Fruit fly (Drosophila melanogaster) whole organism, wandering third instar larva: ENCODE measurements around the gene CG42526.

Experiments
- Abd-B ChIP-seq: fragments of >200 bp; optimal IDR thresholded peaks from 2 replicates; lab custom pipeline; 2017; ENCODE audit warnings: missing biosample characterization, missing genetic modification characterization
- CG32264 ChIP-seq: fragments of 200-800 bp; sonication (Bioruptor generic); optimal IDR thresholded peaks from 2 replicates; lab custom pipeline; 2016; ENCODE audit warnings: missing biosample characterization, missing genetic modification characterization
- CG9705 ChIP-seq: fragments of 200-800 bp; sonication (Bioruptor generic); optimal IDR thresholded peaks from 2 replicates; lab custom pipeline; 2018; ENCODE audit warnings: missing biosample characterization, mild to moderate bottlenecking, missing genetic modification characterization
- CrebA ChIP-seq: fragments of 200-800 bp; sonication (Bioruptor generic); optimal IDR thresholded peaks from 2 replicates; lab custom pipeline; 2016; ENCODE audit warnings: missing biosample characterization, mild to moderate bottlenecking, missing genetic modification characterization, borderline replicate concordance
- Dfd ChIP-seq: fragments of >200 bp; optimal IDR thresholded peaks from 2 replicates; lab custom pipeline; 2017; ENCODE audit warnings: missing biosample characterization, missing genetic modification characterization
- Dif ChIP-seq: fragments of 200-275, 200-300 bp; sonication (Bioruptor generic); optimal IDR thresholded peaks from 2 replicates; lab custom pipeline; 2018; ENCODE audit warnings: missing biosample characterization, missing genetic modification characterization; ENCODE audit not compliant: partially characterized antibody
- GATAd ChIP-seq: sonication (Bioruptor generic); optimal IDR thresholded peaks from 2 replicates; lab custom pipeline; 2016; ENCODE audit warnings: missing biosample characterization, missing genetic modification characterization
- HLH106 ChIP-seq: fragments of 200-800 bp; optimal IDR thresholded peaks from 3 replicates; lab custom pipeline; 2019; ENCODE audit warnings: missing biosample characterization, mild to moderate bottlenecking, missing genetic modification characterization, moderate library complexity
- Hnf4 ChIP-seq: fragments of 200-800 bp; sonication (Bioruptor generic); optimal IDR thresholded peaks from 2 replicates; lab custom pipeline; 2016; ENCODE audit warnings: missing biosample characterization, mild to moderate bottlenecking, missing genetic modification characterization
- Hr78 ChIP-seq: fragments of >200 bp; optimal IDR thresholded peaks from 2 replicates; lab custom pipeline; 2017; ENCODE audit warnings: missing biosample characterization, missing genetic modification characterization
- Hr83 ChIP-seq: fragments of 200-300 bp; sonication (Bioruptor generic); optimal IDR thresholded peaks from 2 replicates; lab custom pipeline; 2016; ENCODE audit warnings: missing biosample characterization, mild to moderate bottlenecking, missing genetic modification characterization, moderate library complexity; ENCODE audit not compliant: poor library complexity, severe bottlenecking
- Jra ChIP-seq: sonication (Bioruptor generic); optimal IDR thresholded peaks from 2 replicates; lab custom pipeline; 2016; ENCODE audit warnings: missing biosample characterization, missing genetic modification characterization
- Mio ChIP-seq: sonication (Bioruptor generic); optimal IDR thresholded peaks from 2 replicates; lab custom pipeline; 2016; ENCODE audit warnings: missing biosample characterization, missing genetic modification characterization
- Myc ChIP-seq: fragments of >200 bp; optimal IDR thresholded peaks from 2 replicates; lab custom pipeline; 2017
- N ChIP-seq: fragments of >200 bp; optimal IDR thresholded peaks from 2 replicates; lab custom pipeline; 2018; ENCODE audit warnings: missing biosample characterization, missing external identifiers, missing genetic modification characterization
- OdsH ChIP-seq: fragments of 200-800 bp; sonication (Bioruptor generic); optimal IDR thresholded peaks from 2 replicates; lab custom pipeline; 2016; ENCODE audit warnings: missing biosample characterization, mild to moderate bottlenecking, missing genetic modification characterization
- Rel ChIP-seq, 2 experiments: fragments of 200-800 bp; sonication (Bioruptor generic) in 1 of 2; optimal IDR thresholded peaks; 2 replicates in 1 of 2; 3 replicates in 1 of 2; lab custom pipeline; 2016 to 2019; ENCODE audit warnings: mild to moderate bottlenecking in 2 of 2, missing biosample characterization in 2 of 2, missing genetic modification characterization in 2 of 2, moderate library complexity in 1 of 2
- Sp1 ChIP-seq: fragments of 200-800 bp; sonication (Bioruptor generic); optimal IDR thresholded peaks from 3 replicates; lab custom pipeline; 2019; ENCODE audit warnings: missing biosample characterization, mild to moderate bottlenecking, missing genetic modification characterization, moderate library complexity
- Vsx2 ChIP-seq: fragments of 200-300, 225-300 bp; sonication (Bioruptor generic); optimal IDR thresholded peaks from 2 replicates; lab custom pipeline; 2018; ENCODE audit warnings: missing biosample characterization, missing genetic modification characterization; ENCODE audit not compliant: partially characterized antibody
- br ChIP-seq: fragments of 200-800 bp; sonication (Bioruptor generic); optimal IDR thresholded peaks from 2 replicates; lab custom pipeline; 2016; ENCODE audit warnings: missing biosample characterization, missing genetic modification characterization
- brk ChIP-seq: fragments of 200-800 bp; sonication (Bioruptor generic); optimal IDR thresholded peaks from 2 replicates; lab custom pipeline; 2016; ENCODE audit warnings: missing biosample characterization, mild to moderate bottlenecking, missing genetic modification characterization
- dl ChIP-seq, 2 experiments: fragments of 175-275, 200-275 bp in 1 of 2; fragments of 200-275 bp in 1 of 2; sonication (Bioruptor generic); optimal IDR thresholded peaks; lab custom pipeline; 2018; ENCODE audit warnings: mild to moderate bottlenecking in 2 of 2, missing biosample characterization in 2 of 2, missing genetic modification characterization in 2 of 2, moderate library complexity in 2 of 2; ENCODE audit not compliant: partially characterized antibody in 2 of 2, insufficient read depth in 1 of 2
- dmrt93B ChIP-seq: fragments of 200-800 bp; sonication (Bioruptor generic); optimal IDR thresholded peaks from 2 replicates; lab custom pipeline; 2018; ENCODE audit warnings: missing biosample characterization, mild to moderate bottlenecking, missing genetic modification characterization
- dsf ChIP-seq: sonication (Bioruptor generic); optimal IDR thresholded peaks from 2 replicates; lab custom pipeline; 2016; ENCODE audit warnings: missing biosample characterization, missing genetic modification characterization, borderline replicate concordance
- ey ChIP-seq: fragments of 200-800 bp; sonication (Bioruptor generic); optimal IDR thresholded peaks from 2 replicates; lab custom pipeline; 2016; ENCODE audit warnings: missing biosample characterization, missing genetic modification characterization
- foxo ChIP-seq, 2 experiments: fragments of 200-800 bp; sonication (Bioruptor generic); optimal IDR thresholded peaks; 2 replicates in 1 of 2; 3 replicates in 1 of 2; lab custom pipeline; 2016 to 2017; ENCODE audit warnings: missing biosample characterization in 2 of 2, missing genetic modification characterization in 2 of 2
- fru ChIP-seq: fragments of 200-800 bp; sonication (Bioruptor generic); optimal IDR thresholded peaks from 3 replicates; lab custom pipeline; 2016; ENCODE audit warnings: missing biosample characterization, mild to moderate bottlenecking, missing genetic modification characterization
- h ChIP-seq: fragments of 200-800 bp; sonication (Bioruptor generic); optimal IDR thresholded peaks from 3 replicates; lab custom pipeline; 2016; ENCODE audit warnings: missing biosample characterization, mild to moderate bottlenecking, missing genetic modification characterization
- jim ChIP-seq: fragments of 175-275, 200-325 bp; sonication (Bioruptor generic); optimal IDR thresholded peaks from 2 replicates; lab custom pipeline; 2016; ENCODE audit warnings: missing biosample characterization, mild to moderate bottlenecking, missing genetic modification characterization
- lola ChIP-seq: fragments of >200 bp; optimal IDR thresholded peaks from 2 replicates; lab custom pipeline; 2017; ENCODE audit warnings: missing biosample characterization, missing genetic modification characterization
- pan ChIP-seq: fragments of >200 bp; optimal IDR thresholded peaks from 2 replicates; lab custom pipeline; 2017
- psq ChIP-seq: fragments of 200-800 bp; sonication (Bioruptor generic); optimal IDR thresholded peaks from 3 replicates; lab custom pipeline; 2017; ENCODE audit warnings: missing biosample characterization, mild to moderate bottlenecking, missing genetic modification characterization, moderate library complexity
- rgr ChIP-seq: fragments of 200-800 bp; sonication (Bioruptor generic); optimal IDR thresholded peaks from 3 replicates; lab custom pipeline; 2016; ENCODE audit warnings: missing biosample characterization, mild to moderate bottlenecking, missing genetic modification characterization
- sage ChIP-seq: fragments of 200-800 bp; sonication (Bioruptor generic); optimal IDR thresholded peaks from 2 replicates; lab custom pipeline; 2016; ENCODE audit warnings: missing biosample characterization, mild to moderate bottlenecking, missing genetic modification characterization
- sv ChIP-seq: fragments of 200-800 bp; sonication (Bioruptor generic); optimal IDR thresholded peaks from 3 replicates; lab custom pipeline; 2016; ENCODE audit warnings: missing biosample characterization, missing genetic modification characterization
- tai ChIP-seq: sonication (Bioruptor generic); optimal IDR thresholded peaks from 2 replicates; lab custom pipeline; 2016; ENCODE audit warnings: missing biosample characterization, missing genetic modification characterization
- usp ChIP-seq: fragments of >200 bp; optimal IDR thresholded peaks from 2 replicates; lab custom pipeline; 2017; ENCODE audit warnings: missing biosample characterization, missing genetic modification characterization
- woc ChIP-seq: sonication (Bioruptor generic); optimal IDR thresholded peaks from 2 replicates; lab custom pipeline; 2016; ENCODE audit warnings: missing biosample characterization, mild to moderate bottlenecking, missing genetic modification characterization

The CG42526 gene

DNA sequence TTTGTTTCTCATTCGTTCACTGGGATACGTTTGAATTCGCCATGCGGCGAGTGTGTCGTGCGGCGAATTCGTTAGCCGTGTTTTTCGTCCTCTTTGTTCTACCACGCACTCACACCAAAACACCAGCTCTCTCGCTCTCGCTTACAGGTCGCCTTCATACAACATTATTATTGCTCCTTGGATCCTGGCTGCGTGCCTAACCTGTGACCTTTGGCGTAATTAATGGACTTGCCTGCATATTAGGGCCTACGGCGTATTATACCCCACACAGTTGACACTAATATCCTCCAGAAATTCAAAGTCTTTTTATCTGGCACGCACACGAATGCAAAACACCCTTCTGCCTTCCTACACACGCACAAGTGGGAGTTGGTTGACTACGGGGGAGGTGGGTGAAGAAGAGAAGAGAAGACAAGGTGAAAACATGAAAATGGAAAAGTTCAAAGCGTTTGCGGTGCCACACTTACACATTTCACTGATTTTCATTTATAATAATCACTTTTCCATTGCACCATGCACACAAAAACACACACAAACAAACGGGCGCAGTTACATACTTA lies 25.1 kb downstream of the CG42526 start:
- peak; percentile 15 for TF ChIP-seq psq (GFP tag; lab: Kevin White, UChicago)
- no peak for TF ChIP-seq Abd-B

DNA sequence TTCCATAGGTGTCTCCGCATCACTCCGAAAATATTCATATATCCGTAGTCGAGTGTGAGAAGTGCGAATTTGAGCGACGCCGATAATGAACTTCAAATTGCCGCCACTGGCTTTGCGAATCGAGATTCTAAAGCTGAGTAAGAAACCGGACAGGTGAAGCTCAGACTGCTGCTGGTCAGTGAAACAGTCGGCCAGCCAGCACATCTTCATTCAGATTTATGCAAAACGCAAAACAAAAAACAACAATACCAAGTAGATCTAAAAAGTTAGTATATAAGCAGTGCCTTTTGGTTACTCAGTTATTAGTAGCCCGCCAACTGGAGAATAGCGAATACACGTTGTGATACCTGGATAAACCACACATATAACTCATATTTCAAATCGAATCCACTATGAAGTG lies 30.7 kb downstream of the CG42526 start, which contains the start of gene Cpr67B:
Gene Cpr67B, plus strand, starts transcription at position 301 of the 400 bp plus-strand sequence.
- no peak for TF ChIP-seq Hr83 (GFP tag; lab: Kevin White, UChicago)
- no peak for TF ChIP-seq sage
- TF ChIP-seq Vsx2 (GFP tag; lab: Kevin White, UChicago) = no peak
- no peak for TF ChIP-seq dmrt93B
- no peak for TF ChIP-seq Myc (lab: Kevin White, UChicago)
- TF ChIP-seq Dfd (GFP tag; lab: Kevin White, UChicago) = no peak
- no peak for TF ChIP-seq Sp1 (GFP tag; lab: Kevin White, UChicago)

DNA sequence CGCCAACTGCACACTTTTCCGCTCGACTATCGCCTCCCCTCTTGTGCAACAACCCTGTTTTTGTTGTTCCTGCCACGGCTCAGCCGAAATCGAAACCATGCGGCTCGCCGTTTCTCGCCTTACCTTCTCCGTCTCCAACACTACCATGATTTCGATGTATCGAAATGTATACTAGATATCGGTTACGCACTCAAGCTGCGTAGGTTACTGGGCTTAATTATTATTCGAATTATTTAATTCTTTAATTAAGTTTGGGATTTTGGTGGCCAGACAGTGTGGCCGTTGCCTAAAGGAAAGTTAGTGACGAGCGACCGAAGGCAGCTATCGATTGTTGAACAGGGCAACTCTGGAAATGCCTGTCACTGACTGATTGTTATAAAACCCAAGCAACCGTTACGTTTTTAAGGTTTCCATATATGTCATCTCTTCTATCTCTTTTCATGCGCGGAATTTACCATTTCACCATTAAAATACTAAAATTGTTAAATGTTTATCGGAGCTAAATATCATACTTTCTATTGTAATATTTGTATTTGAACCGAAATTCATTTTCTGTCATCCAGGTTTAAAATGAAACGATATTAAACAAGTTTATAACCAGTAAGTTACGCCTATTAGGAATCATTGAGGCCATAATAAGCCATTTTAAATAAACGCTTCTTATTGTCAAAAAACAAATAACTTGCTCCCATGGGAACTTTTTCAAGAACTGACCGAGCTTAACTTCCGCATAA lies 32.9 kb downstream of the CG42526 start, which contains the start of gene eIF4E1:
Gene eIF4E1, minus strand, starts transcription at position 304 of the 734 bp plus-strand sequence.
- TF ChIP-seq jim (GFP tag; lab: Kevin White, UChicago) (no peak), Hr83 (GFP tag; lab: Kevin White, UChicago) (no peak), Dif (peak; percentile 53), N (GFP tag; lab: Kevin White, UChicago) (no peak), Sp1 (GFP tag; lab: Kevin White, UChicago) (peak; percentile 36), h (peak; percentile 9), Vsx2 (GFP tag; lab: Kevin White, UChicago) (peak; percentile 40), Hnf4 (GFP tag; lab: Kevin White, UChicago) (no peak), Hr78 (no peak), rgr (GFP tag; lab: Kevin White, UChicago) (no peak), Jra (no peak), pan (lab: Kevin White, UChicago) (no peak), brk (GFP tag; lab: Kevin White, UChicago) (no peak), CrebA (GFP tag; lab: Kevin White, UChicago) (no peak), br (GFP tag; lab: Kevin White, UChicago) (peak; percentile 12), OdsH (GFP tag; lab: Kevin White, UChicago) (no peak), Mio (GFP tag; lab: Kevin White, UChicago) (no peak), CG32264 (GFP tag; lab: Kevin White, UChicago) (no peak), Rel (GFP tag; optimal IDR thresholded peaks at IDR 0.05; lab: Kevin White, UChicago) (no peak), Rel (tag; optimal IDR thresholded peaks at IDR 0.05; lab: Kevin White, UChicago) (peak; percentile 84), Abd-B (no peak), HLH106 (tag; lab: Kevin White, UChicago) (no peak), GATAd (GFP tag; lab: Kevin White, UChicago) (no peak), tai (GFP tag; lab: Kevin White, UChicago) (no peak), sv (GFP tag; lab: Kevin White, UChicago) (peak; percentile 34), woc (no peak), Dfd (GFP tag; lab: Kevin White, UChicago) (no peak), Myc (lab: Kevin White, UChicago) (peak; percentile 33), fru (GFP tag; lab: Kevin White, UChicago) (no peak), sage (no peak), dmrt93B (no peak), CG9705 (no peak), lola (no peak), psq (GFP tag; lab: Kevin White, UChicago) (no peak), usp (GFP tag; lab: Kevin White, UChicago) (no peak), ey (GFP tag; lab: Kevin White, UChicago) (peak; percentile 1), dsf (GFP tag; lab: Kevin White, UChicago) (no peak), foxo (GFP tag; optimal IDR thresholded peaks at IDR 0.05; lab: Kevin White, UChicago) (peak in 1 of 2 experiments; percentile 3), dl (GFP tag; optimal IDR thresholded peaks at IDR 0.05; lab: Kevin White, UChicago; ENCODE audit: insufficient read depth in 1 of 2, partially characterized antibody in 2 of 2) (peak in 1 of 2 experiments; percentile 8)
